Worm (Caenorhabditis elegans) whole organism, L1 larva: ENCODE results near the gene Y39C12A.9.

Source experiments
- C16A3.4 ChIP-seq: fragments of 150-350 bp; optimal IDR thresholded peaks from 2 replicates; lab custom pipeline; 2014; ENCODE audit warnings: missing biosample characterization, missing genetic modification characterization
- Y116A8C.19 ChIP-seq: sonication (generic microtip); optimal IDR thresholded peaks from 2 replicates; lab custom pipeline; 2016; ENCODE audit warnings: missing compliant biosample characterization, missing genetic modification characterization, borderline replicate concordance
- aha-1 ChIP-seq: fragments of 150-350 bp; optimal IDR thresholded peaks from 2 replicates; lab custom pipeline; 2014; ENCODE audit warnings: missing biosample characterization, missing genetic modification characterization
- alr-1 ChIP-seq: fragments of 200-800 bp; sonication (Bioruptor generic); optimal IDR thresholded peaks from 2 replicates; lab custom pipeline; 2018; ENCODE audit warnings: borderline replicate concordance, mild to moderate bottlenecking, missing genetic modification characterization, missing compliant biosample characterization
- blmp-1 ChIP-seq: fragments of 150-350 bp; optimal IDR thresholded peaks from 2 replicates; lab custom pipeline; 2014; ENCODE audit warnings: missing biosample characterization, missing genetic modification characterization
- ceh-63 ChIP-seq: fragments of 200-800 bp; sonication (Bioruptor generic); optimal IDR thresholded peaks from 2 replicates; lab custom pipeline; 2018; ENCODE audit warnings: mild to moderate bottlenecking, missing genetic modification characterization, missing compliant biosample characterization
- ceh-8 ChIP-seq: fragments of 200-800 bp; sonication (Bioruptor generic); optimal IDR thresholded peaks from 2 replicates; lab custom pipeline; 2018; ENCODE audit warnings: mild to moderate bottlenecking, missing genetic modification characterization, moderate library complexity, missing compliant biosample characterization
- ceh-88 ChIP-seq: fragments of 200-800 bp; sonication (Bioruptor generic); IDR thresholded peaks from 2 replicates; pipeline ENCODE4 v1.3.6; 2022; ENCODE audit warnings: missing genetic modification characterization, missing compliant biosample characterization
- dsc-1 ChIP-seq: sonication (generic microtip); optimal IDR thresholded peaks from 2 replicates; lab custom pipeline; 2016; ENCODE audit warnings: mild to moderate bottlenecking, missing genetic modification characterization, missing compliant biosample characterization
- efl-1 ChIP-seq, 4 experiments: fragments of 150-350 bp; optimal IDR thresholded peaks in 3 of 4; peaks in 1 of 4; 1 replicate in 1 of 4; 2 replicates in 3 of 4; lab custom pipeline; 2014; ENCODE audit warnings: missing biosample characterization in 2 of 4, missing genetic modification characterization in 2 of 4, missing genetic modification reagents in 2 of 4
- efl-3 ChIP-seq: fragments of 200-800 bp; sonication (Bioruptor generic); optimal IDR thresholded peaks from 2 replicates; lab custom pipeline; 2018; ENCODE audit warnings: mild to moderate bottlenecking, missing genetic modification characterization, missing compliant biosample characterization
- egl-27 ChIP-seq, 2 experiments: fragments of 150-350 bp in 1 of 2; sonication (generic microtip); optimal IDR thresholded peaks; 3 replicates each; lab custom pipeline; 2017 to 2018; ENCODE audit warnings: missing biosample characterization in 2 of 2, missing genetic modification characterization in 2 of 2, missing genetic modification reagents in 2 of 2
- fkh-10 ChIP-seq: sonication (generic microtip); optimal IDR thresholded peaks from 2 replicates; lab custom pipeline; 2017; ENCODE audit warnings: missing biosample characterization, missing genetic modification reagents, missing genetic modification characterization
- fkh-8 ChIP-seq: sonication (generic microtip); optimal IDR thresholded peaks from 2 replicates; lab custom pipeline; 2016; ENCODE audit warnings: mild to moderate bottlenecking, missing genetic modification characterization, missing compliant biosample characterization
- fos-1 ChIP-seq: fragments of 150-350 bp; optimal IDR thresholded peaks from 2 replicates; lab custom pipeline; 2014; ENCODE audit warnings: missing biosample characterization, missing genetic modification characterization
- grh-1 ChIP-seq: fragments of 200-800 bp; sonication (Bioruptor generic); IDR thresholded peaks from 2 replicates; pipeline ENCODE4 v1.3.6; 2022; ENCODE audit warnings: missing genetic modification reagents, missing genetic modification characterization, missing compliant biosample characterization
- hlh-17 ChIP-seq: fragments of 200-800 bp; sonication (Bioruptor generic); optimal IDR thresholded peaks from 2 replicates; lab custom pipeline; 2018; ENCODE audit warnings: missing genetic modification characterization, mild to moderate bottlenecking, missing compliant biosample characterization, moderate library complexity, borderline replicate concordance
- hpl-2 ChIP-seq: fragments of 150-350 bp; optimal IDR thresholded peaks from 2 replicates; lab custom pipeline; 2014; ENCODE audit warnings: missing biosample characterization, missing genetic modification reagents, missing genetic modification characterization
- lin-15B ChIP-seq: fragments of 150-350 bp; sonication (generic microtip); optimal IDR thresholded peaks from 3 replicates; lab custom pipeline; 2014; ENCODE audit warnings: missing biosample characterization, missing genetic modification characterization
- lsy-2 ChIP-seq, 2 experiments: fragments of 150-350 bp; optimal IDR thresholded peaks; 2 replicates each; lab custom pipeline; 2014; ENCODE audit warnings: missing biosample characterization in 2 of 2, missing genetic modification characterization in 2 of 2
- mdl-1 ChIP-seq, 2 experiments: fragments of 150-350 bp; optimal IDR thresholded peaks; 2 replicates each; lab custom pipeline; 2014 to 2017; ENCODE audit warnings: missing biosample characterization in 2 of 2, missing genetic modification characterization in 2 of 2, inconsistent platforms in 1 of 2
- nhr-71 ChIP-seq: sonication (generic microtip); optimal IDR thresholded peaks from 2 replicates; lab custom pipeline; 2016; ENCODE audit warnings: mild to moderate bottlenecking, missing genetic modification characterization, moderate library complexity, missing compliant biosample characterization
- nhr-85 ChIP-seq: sonication (generic microtip); peaks from one replicate; lab custom pipeline; 2016; ENCODE audit warnings: missing genetic modification characterization, inconsistent platforms, missing compliant biosample characterization
- nhr-90 ChIP-seq: sonication (generic microtip); optimal IDR thresholded peaks from 2 replicates; lab custom pipeline; 2016; ENCODE audit warnings: mild to moderate bottlenecking, missing genetic modification characterization, missing compliant biosample characterization; ENCODE audit not compliant: poor library complexity
- pag-3 ChIP-seq: sonication (generic microtip); optimal IDR thresholded peaks from 2 replicates; lab custom pipeline; 2017; ENCODE audit warnings: missing genetic modification characterization, mild to moderate bottlenecking, missing compliant biosample characterization, antibody characterized with exemption, borderline replicate concordance; ENCODE audit not compliant: insufficient read depth
- pax-3 ChIP-seq: fragments of 200-800 bp; sonication (Bioruptor generic); optimal IDR thresholded peaks from 2 replicates; lab custom pipeline; 2018; ENCODE audit warnings: mild to moderate bottlenecking, missing genetic modification characterization, moderate library complexity, missing compliant biosample characterization
- skn-1 ChIP-seq: fragments of 150-350 bp; optimal IDR thresholded peaks from 2 replicates; lab custom pipeline; 2014; ENCODE audit warnings: missing biosample characterization, missing genetic modification characterization
- sptf-1 ChIP-seq: fragments of 150-350 bp; optimal IDR thresholded peaks from 2 replicates; lab custom pipeline; 2014; ENCODE audit warnings: missing biosample characterization, missing genetic modification characterization
- unc-62 ChIP-seq: fragments of 150-350 bp; optimal IDR thresholded peaks from 2 replicates; lab custom pipeline; 2014; ENCODE audit warnings: missing biosample characterization, missing genetic modification reagents, missing genetic modification characterization
- unc-86 ChIP-seq: sonication (generic microtip); optimal IDR thresholded peaks from 2 replicates; lab custom pipeline; 2016; ENCODE audit warnings: missing genetic modification characterization, missing compliant biosample characterization
- unc-98 ChIP-seq: fragments of 200-800 bp; sonication (Bioruptor generic); IDR thresholded peaks from 2 replicates; pipeline ENCODE4 v1.3.6; 2022; ENCODE audit warnings: missing genetic modification characterization, missing compliant biosample characterization
- vab-15 ChIP-seq: sonication (generic microtip); optimal IDR thresholded peaks from 2 replicates; lab custom pipeline; 2017; ENCODE audit warnings: missing genotype, mild to moderate bottlenecking, missing genetic modification characterization, missing compliant biosample characterization
- zag-1 ChIP-seq: fragments of 150-350 bp; optimal IDR thresholded peaks from 2 replicates; lab custom pipeline; 2014; ENCODE audit warnings: missing biosample characterization, missing genetic modification characterization

The Y39C12A.9 gene

ce11 chrIV:12238851-12239250, 20.2 kb downstream of the Y39C12A.9 start, which contains the start of gene sre-19:
Gene sre-19 (minus strand): TSS chrIV:12238951.
- no peak for TF ChIP-seq vab-15 (tag; lab: Kevin White, UChicago)
- no peak for TF ChIP-seq sptf-1 (tag; lab: Kevin White, UChicago)
- no peak for TF ChIP-seq mdl-1 (tag; optimal IDR thresholded peaks at IDR 0.05; lab: Kevin White, UChicago)
- TF ChIP-seq C16A3.4 = no peak

ce11 chrIV:12236011-12236410, 23.0 kb downstream of the Y39C12A.9 start, which contains the start of gene sre-16:
Gene sre-16 (minus strand): TSS chrIV:12236111.
- TF ChIP-seq ceh-88 (GFP tag; lab: Robert Waterston, UW) = no peak
- TF ChIP-seq efl-3 (GFP tag; lab: Kevin White, UChicago) = no peak
- TF ChIP-seq alr-1 (tag; lab: Kevin White, UChicago) = no peak
- peak; percentile 31 for TF ChIP-seq fkh-8

- TF ChIP-seq unc-62 (GFP tag; lab: Kevin White, UChicago) (no peak), efl-3 (GFP tag; lab: Kevin White, UChicago) (no peak), lsy-2 (tag; optimal IDR thresholded peaks at IDR 0.05; lab: Kevin White, UChicago) (no peak), fkh-10 (GFP tag; lab: Kevin White, UChicago) (no peak), nhr-90 (tag; lab: Kevin White, UChicago) (no peak), unc-98 (GFP tag; lab: Robert Waterston, UW) (no peak), Y116A8C.19 (tag; lab: Kevin White, UChicago) (no peak), hlh-17 (GFP tag; lab: Kevin White, UChicago) (no peak), aha-1 (no peak), lin-15B (tag; lab: Kevin White, UChicago) (no peak), egl-27 (tag; optimal IDR thresholded peaks at IDR 0.05; lab: Kevin White, UChicago) (no peak), efl-1 (optimal IDR thresholded peaks at IDR 0.05; lab: Kevin White, UChicago) (no peak), efl-1 (GFP tag; optimal IDR thresholded peaks at IDR 0.05 in 1 of 2; lab: Kevin White, UChicago) (no peak), fos-1 (tag; lab: Kevin White, UChicago) (no peak), blmp-1 (tag; lab: Kevin White, UChicago) (no peak), unc-86 (tag; lab: Kevin White, UChicago) (no peak), ceh-63 (GFP tag; lab: Kevin White, UChicago) (no peak), pag-3 (tag; lab: Kevin White, UChicago) (no peak), grh-1 (GFP tag; lab: Robert Waterston, UW) (no peak)
Observed at ce11 chrIV:12229679-12230078, 29.3 kb downstream of the Y39C12A.9 start, which contains the start of gene sre-18. Gene sre-18 (minus strand): TSS chrIV:12229779.

ce11 chrIV:12227012-12227411, 32.0 kb downstream of the Y39C12A.9 start, which contains the start of gene mlt-3:
Gene mlt-3 (minus strand): TSS chrIV:12227112.
- TF ChIP-seq skn-1 (tag; lab: Kevin White, UChicago) (no peak), hpl-2 (GFP tag; lab: Kevin White, UChicago) (no peak), aha-1 (no peak), pax-3 (tag; lab: Kevin White, UChicago) (no peak), blmp-1 (tag; lab: Kevin White, UChicago) (peak; percentile 21), ceh-8 (GFP tag; lab: Kevin White, UChicago) (no peak), nhr-71 (tag; lab: Kevin White, UChicago) (no peak), dsc-1 (tag; lab: Kevin White, UChicago) (no peak), lin-15B (tag; lab: Kevin White, UChicago) (no peak), nhr-85 (tag; lab: Kevin White, UChicago) (peak; percentile 20), zag-1 (tag; lab: Kevin White, UChicago) (no peak)
